Comparison of ENCODE assay signal across 1 fruit fly cellular context in the genomic region with DNA sequence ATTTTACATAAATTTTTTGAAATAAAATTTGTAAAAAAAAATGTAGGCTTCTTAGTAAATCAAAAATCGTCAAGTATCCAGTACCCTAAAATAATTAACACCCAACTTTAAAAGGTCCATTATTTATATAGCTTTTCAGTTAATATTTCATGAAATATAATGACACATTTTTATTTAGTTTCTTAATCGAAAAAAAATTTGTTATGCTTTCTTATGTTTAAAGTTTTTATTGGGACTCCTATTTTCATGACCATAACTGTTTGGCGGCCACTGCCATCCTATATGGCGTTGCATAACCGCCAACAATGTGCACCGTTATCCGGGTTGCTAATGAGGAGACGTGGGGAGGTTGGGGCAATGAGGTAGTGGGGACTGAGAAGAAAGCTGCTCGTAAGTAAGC.
TF ChIP-seq lines count a peak whose summit lies in the region.

No protein-coding gene starts in this region.

TF ChIP-seq in whole organism, embryonic, 481 proteins besides CTCF, POLR2A, EP300 and RAD21 (continued from another document):
- peak; percentile 44 for TF ChIP-seq sens (GFP tag; lab: Kevin White, UChicago)
- no peak for TF ChIP-seq Vsx1 (GFP tag; optimal IDR thresholded peaks at IDR 0.05; lab: Kevin White, UChicago)
- no peak for TF ChIP-seq CG3407 (GFP tag; optimal IDR thresholded peaks at IDR 0.05; lab: Kevin White, UChicago)
- TF ChIP-seq CG16779 (GFP tag; IDR thresholded peaks at IDR 0.05; lab: Robert Waterston, UW) = no peak
- TF ChIP-seq NfI (GFP tag; optimal IDR thresholded peaks at IDR 0.05; lab: Kevin White, UChicago) = no peak
- no peak for TF ChIP-seq HmgD (GFP tag; optimal IDR thresholded peaks at IDR 0.05; lab: Kevin White, UChicago)
- TF ChIP-seq dmrt99B (tag; optimal IDR thresholded peaks at IDR 0.05; lab: Kevin White, UChicago) = peak; percentile 21
- TF ChIP-seq Blimp-1 (GFP tag; optimal IDR thresholded peaks at IDR 0.05; lab: Kevin White, UChicago) = peak; percentile 30
- TF ChIP-seq Trl (optimal IDR thresholded peaks at IDR 0.05; lab: Kevin White, UChicago) = no peak
- TF ChIP-seq Trl (GFP tag; optimal IDR thresholded peaks at IDR 0.05; lab: Kevin White, UChicago) = no peak
- peak; percentile 5 for TF ChIP-seq CG10267 (tag; optimal IDR thresholded peaks at IDR 0.05; lab: Kevin White, UChicago)
- TF ChIP-seq CG7745 (tag; optimal IDR thresholded peaks at IDR 0.05; lab: Kevin White, UChicago) = no peak
- no peak for TF ChIP-seq Dip3 (GFP tag; optimal IDR thresholded peaks at IDR 0.05; lab: Kevin White, UChicago)
- TF ChIP-seq crol (GFP tag; IDR thresholded peaks at IDR 0.05; lab: Robert Waterston, UW) = no peak
- TF ChIP-seq Dip2 (GFP tag; IDR thresholded peaks at IDR 0.05; lab: Robert Waterston, UW) = no peak
- TF ChIP-seq Dbx (GFP tag; IDR thresholded peaks at IDR 0.05; lab: Robert Waterston, UW) = no peak
